Worm (Caenorhabditis elegans) whole organism, L2 larva: ENCODE results near the gene rpb-6.

Experiments
- C34F6.9 ChIP-seq: fragments of 150-350 bp; optimal IDR thresholded peaks from 2 replicates; lab custom pipeline; 2014; ENCODE audit warnings: missing biosample characterization, missing genetic modification characterization
- ama-1 ChIP-seq: fragments of 150-350 bp; optimal IDR thresholded peaks from 2 replicates; lab custom pipeline; 2018; ENCODE audit warnings: inconsistent platforms
- blmp-1 ChIP-seq: sonication (generic microtip); optimal IDR thresholded peaks from 2 replicates; lab custom pipeline; 2017; ENCODE audit warnings: missing genetic modification characterization, mild to moderate bottlenecking, missing compliant biosample characterization, antibody characterized with exemption, moderate library complexity; ENCODE audit not compliant: insufficient read depth
- elt-1 ChIP-seq: fragments of 150-350 bp; optimal IDR thresholded peaks from 2 replicates; lab custom pipeline; 2014; ENCODE audit warnings: missing biosample characterization, missing genetic modification characterization
- elt-3 ChIP-seq: sonication (generic microtip); optimal IDR thresholded peaks from 2 replicates; lab custom pipeline; 2017; ENCODE audit warnings: missing biosample characterization, missing genetic modification characterization
- lin-13 ChIP-seq: fragments of 150-350 bp; optimal IDR thresholded peaks from 2 replicates; lab custom pipeline; 2014; ENCODE audit warnings: missing biosample characterization, missing genetic modification reagents, missing genetic modification characterization
- mdl-1 ChIP-seq, 2 experiments: fragments of 150-350 bp in 1 of 2; sonication (generic microtip) in 1 of 2; optimal IDR thresholded peaks; 2 replicates each; lab custom pipeline; 2017; ENCODE audit warnings: missing biosample characterization in 2 of 2, missing genetic modification characterization in 2 of 2
- ztf-11 ChIP-seq: sonication (generic microtip); optimal IDR thresholded peaks from 2 replicates; lab custom pipeline; 2017; ENCODE audit warnings: missing biosample characterization, missing genetic modification characterization
- ztf-4 ChIP-seq: fragments of 150-350 bp; optimal IDR thresholded peaks from 2 replicates; lab custom pipeline; 2014; ENCODE audit warnings: missing biosample characterization, missing genetic modification characterization

DNA sequence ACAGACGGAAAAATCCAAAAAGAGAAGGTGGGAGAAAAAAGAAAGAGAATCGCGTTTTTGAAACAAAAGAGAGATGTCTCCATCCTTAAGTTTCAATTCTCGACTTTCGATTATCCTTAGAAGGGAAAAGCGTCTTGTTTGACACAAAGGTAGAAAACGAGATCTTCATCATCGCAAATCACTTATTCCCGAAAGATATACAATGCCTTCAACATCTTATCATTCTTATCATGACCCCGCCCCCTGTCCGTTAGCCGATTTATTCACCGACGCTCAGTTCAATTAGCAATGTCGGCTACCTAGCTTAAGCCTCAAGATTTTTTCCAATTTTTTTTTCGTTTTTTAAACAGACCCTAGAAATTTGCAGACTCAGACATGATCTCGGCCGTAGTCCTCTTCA lies 19.8 kb downstream of the rpb-6 start, which contains the start of gene C14A4.9:
- TF ChIP-seq elt-3 (tag; lab: Kevin White, UChicago) (no peak), ztf-4 (tag; lab: Kevin White, UChicago) (no peak), C34F6.9 (tag; lab: Kevin White, UChicago) (no peak), elt-1 (tag; lab: Kevin White, UChicago) (no peak), ztf-11 (no peak), ama-1 (lab: Kevin White, UChicago) (no peak), lin-13 (GFP tag; lab: Kevin White, UChicago) (no peak), mdl-1 (tag; optimal IDR thresholded peaks at IDR 0.05; lab: Kevin White, UChicago) (no peak), blmp-1 (tag; lab: Kevin White, UChicago) (peak; percentile 26)
